Fruit fly (Drosophila melanogaster): ENCODE data around the gene CG14262.

Gene CG14262

dm6 chr3R:27289638-27290037 is 24.4 kb upstream of the CG14262 start (continued):
- TF ChIP-seq onecut (GFP tag; IDR thresholded peaks at IDR 0.05), result peak; percentile 33
- peak; percentile 30 for TF ChIP-seq CG7786 (GFP tag; optimal IDR thresholded peaks at IDR 0.05)
- no peak for TF ChIP-seq vnd (GFP tag; IDR thresholded peaks at IDR 0.05; ENCODE audit: partially characterized antibody)
- no peak for TF ChIP-seq CG6683 (GFP tag; optimal IDR thresholded peaks at IDR 0.05)
- TF ChIP-seq Lpt (GFP tag; optimal IDR thresholded peaks at IDR 0.05), result no peak
- no peak for TF ChIP-seq gcm2 (GFP tag; optimal IDR thresholded peaks at IDR 0.05)
- TF ChIP-seq disco-r (GFP tag; optimal IDR thresholded peaks at IDR 0.05), result no peak
- no peak for TF ChIP-seq CG5180 (GFP tag; optimal IDR thresholded peaks at IDR 0.05)
- TF ChIP-seq Hmr (GFP tag; optimal IDR thresholded peaks at IDR 0.05), result peak; percentile 29
- no peak for TF ChIP-seq sim (GFP tag; IDR thresholded peaks at IDR 0.05)
- TF ChIP-seq CG17359 (tag; optimal IDR thresholded peaks at IDR 0.05), result peak; percentile 48
- peak; percentile 62 for TF ChIP-seq CG2712 (tag; optimal IDR thresholded peaks at IDR 0.05)
- peak; percentile 11 for TF ChIP-seq CG11723 (GFP tag; optimal IDR thresholded peaks at IDR 0.05)
- TF ChIP-seq wor (GFP tag; IDR thresholded peaks at IDR 0.05), result no peak
- no peak for TF ChIP-seq CG6854 (GFP tag; optimal IDR thresholded peaks at IDR 0.05)
- TF ChIP-seq bab2 (GFP tag; optimal IDR thresholded peaks at IDR 0.05), result peak; percentile 40
- TF ChIP-seq CG31224 (GFP tag; IDR thresholded peaks at IDR 0.05), result no peak
- peak; percentile 7 for TF ChIP-seq CG8290 (GFP tag; optimal IDR thresholded peaks at IDR 0.05)
- peak in 1 of 2 experiments; percentile 56 for TF ChIP-seq CG8290 (tag; optimal IDR thresholded peaks at IDR 0.05)
- TF ChIP-seq CG4360 (GFP tag; IDR thresholded peaks at IDR 0.05), result no peak
- TF ChIP-seq az2 (GFP tag; optimal IDR thresholded peaks at IDR 0.05), result peak; percentile 34
- TF ChIP-seq CG30403 (GFP tag; optimal IDR thresholded peaks at IDR 0.05), result peak; percentile 37
- peak; percentile 4 for TF ChIP-seq CG1233 (GFP tag; optimal IDR thresholded peaks at IDR 0.05)
- TF ChIP-seq MBD-R2 (GFP tag; IDR thresholded peaks at IDR 0.05), result peak; percentile 34; the same call in 1 of the 2 replicates
- TF ChIP-seq Dad (GFP tag; optimal IDR thresholded peaks at IDR 0.05), result no peak
- TF ChIP-seq Bgb (GFP tag; IDR thresholded peaks at IDR 0.05; ENCODE audit: partially characterized antibody), result no peak
- TF ChIP-seq CG2199 (GFP tag; IDR thresholded peaks at IDR 0.05), result no peak
- TF ChIP-seq CG5953 (GFP tag; IDR thresholded peaks at IDR 0.05), result no peak
- no peak for TF ChIP-seq CG6272 (GFP tag; IDR thresholded peaks at IDR 0.05)
- peak; percentile 21 for TF ChIP-seq Deaf1 (tag; optimal IDR thresholded peaks at IDR 0.05)
- TF ChIP-seq jigr1 (GFP tag; IDR thresholded peaks at IDR 0.05), result no peak
- peak; percentile 7; the same call in 1 of the 4 replicates for TF ChIP-seq Gug (GFP tag; IDR thresholded peaks at IDR 0.05)
- TF ChIP-seq gem (tag; optimal IDR thresholded peaks at IDR 0.05), result peak; percentile 64
- TF ChIP-seq al (GFP tag; IDR thresholded peaks at IDR 0.05), result peak; percentile 30; the same call in 1 of the 2 replicates
- TF ChIP-seq lab (GFP tag; optimal IDR thresholded peaks at IDR 0.05), result peak; percentile 70
- no peak for TF ChIP-seq tup (GFP tag; optimal IDR thresholded peaks at IDR 0.05)
- peak; percentile 44 for TF ChIP-seq Dip3 (GFP tag; optimal IDR thresholded peaks at IDR 0.05)
- TF ChIP-seq CG14441 (GFP tag; IDR thresholded peaks at IDR 0.05), result no peak; the same call in 1 of the 2 replicates
- no peak for TF ChIP-seq gt (GFP tag; IDR thresholded peaks at IDR 0.05)
- peak; percentile 39; the same call in 1 of the 2 replicates for TF ChIP-seq ara (GFP tag; IDR thresholded peaks at IDR 0.05)
- TF ChIP-seq lola (GFP tag; optimal IDR thresholded peaks at IDR 0.05), result peak in 1 of 3 experiments; percentile 37
- no peak for TF ChIP-seq tx (GFP tag; optimal IDR thresholded peaks at IDR 0.05)
- no peak for TF ChIP-seq cad (GFP tag; optimal IDR thresholded peaks at IDR 0.05)
- no peak for TF ChIP-seq CG9797 (GFP tag; optimal IDR thresholded peaks at IDR 0.05)
- no peak for TF ChIP-seq corto (GFP tag; optimal IDR thresholded peaks at IDR 0.05)
- TF ChIP-seq ems (GFP tag; optimal IDR thresholded peaks at IDR 0.05), result no peak
- peak; percentile 56 for TF ChIP-seq CG11504 (tag; optimal IDR thresholded peaks at IDR 0.05)
- peak; percentile 65 for TF ChIP-seq slbo (GFP tag; IDR thresholded peaks at IDR 0.05)
- TF ChIP-seq zfh2 (GFP tag; optimal IDR thresholded peaks at IDR 0.05), result peak; percentile 61
- peak; percentile 33 for TF ChIP-seq phol (tag; optimal IDR thresholded peaks at IDR 0.05)
- no peak for TF ChIP-seq CG8089 (GFP tag; optimal IDR thresholded peaks at IDR 0.05)
- TF ChIP-seq Pdp1 (GFP tag; optimal IDR thresholded peaks at IDR 0.05), result peak; percentile 32 to 44
